Worm (Caenorhabditis elegans) whole organism, late embryonic: Measurements from ENCODE around the gene C04G6.2.
"Not testable (repeated sequence)": the region's sequence is repeated elsewhere in the genome, so short reads cannot be mapped to it uniquely, and the experiment has no call there.

Source experiments
- C08G9.2 ChIP-seq: sonication (generic microtip); optimal IDR thresholded peaks from 2 replicates; lab custom pipeline; 2016; ENCODE audit warnings: mild to moderate bottlenecking, missing genetic modification characterization, moderate library complexity, missing compliant biosample characterization
- C38D4.7 ChIP-seq: fragments of 200-800 bp; sonication (Bioruptor generic); optimal IDR thresholded peaks from 2 replicates; lab custom pipeline; 2018; ENCODE audit warnings: mild to moderate bottlenecking, missing genetic modification characterization, moderate library complexity, missing compliant biosample characterization
- F13H6.1 ChIP-seq: sonication (generic microtip); optimal IDR thresholded peaks from 2 replicates; lab custom pipeline; 2016; ENCODE audit warnings: missing genetic modification characterization, missing compliant biosample characterization
- K02D7.2 ChIP-seq: sonication (generic microtip); optimal IDR thresholded peaks from 2 replicates; lab custom pipeline; 2017; ENCODE audit warnings: mild to moderate bottlenecking, missing genetic modification characterization, missing compliant biosample characterization
- ceh-18 ChIP-seq: sonication (generic microtip); optimal IDR thresholded peaks from 2 replicates; lab custom pipeline; 2016; ENCODE audit warnings: missing genetic modification characterization, missing compliant biosample characterization
- ceh-22 ChIP-seq: sonication (generic microtip); optimal IDR thresholded peaks from 2 replicates; lab custom pipeline; 2017; ENCODE audit warnings: missing biosample characterization, missing genetic modification characterization
- ceh-24 ChIP-seq: sonication (generic microtip); optimal IDR thresholded peaks from 2 replicates; lab custom pipeline; 2016; ENCODE audit warnings: mild to moderate bottlenecking, missing genetic modification characterization, missing compliant biosample characterization
- ceh-30 ChIP-seq: fragments of 150-350 bp; optimal IDR thresholded peaks from 2 replicates; lab custom pipeline; 2014; ENCODE audit warnings: missing biosample characterization, missing genetic modification characterization
- ceh-31 ChIP-seq: sonication (generic microtip); optimal IDR thresholded peaks from 2 replicates; lab custom pipeline; 2016; ENCODE audit warnings: missing genetic modification characterization, missing compliant biosample characterization
- ceh-34 ChIP-seq: sonication (generic microtip); optimal IDR thresholded peaks from 2 replicates; lab custom pipeline; 2016; ENCODE audit warnings: mild to moderate bottlenecking, missing genetic modification characterization, missing compliant biosample characterization
- ceh-45 ChIP-seq: fragments of 200-800 bp; sonication (Bioruptor generic); IDR thresholded peaks from 2 replicates; pipeline ENCODE4 v1.3.6; 2022; ENCODE audit warnings: missing genetic modification reagents, missing genetic modification characterization, missing compliant biosample characterization
- ceh-48 ChIP-seq: sonication (generic microtip); optimal IDR thresholded peaks from 2 replicates; lab custom pipeline; 2016; ENCODE audit warnings: missing genetic modification characterization, inconsistent platforms, missing compliant biosample characterization
- che-1 ChIP-seq: sonication (generic microtip); optimal IDR thresholded peaks from 2 replicates; lab custom pipeline; 2016; ENCODE audit warnings: mild to moderate bottlenecking, missing genetic modification characterization, missing compliant biosample characterization
- dmd-4 ChIP-seq: sonication (generic microtip); optimal IDR thresholded peaks from 2 replicates; lab custom pipeline; 2016; ENCODE audit warnings: borderline replicate concordance, missing genetic modification characterization, missing compliant biosample characterization
- dve-1 ChIP-seq: sonication (generic microtip); optimal IDR thresholded peaks from 2 replicates; lab custom pipeline; 2017; ENCODE audit warnings: antibody characterized with exemption, mild to moderate bottlenecking, missing genetic modification characterization, missing compliant biosample characterization
- elt-2 ChIP-seq: sonication (generic microtip); optimal IDR thresholded peaks from 2 replicates; lab custom pipeline; 2016; ENCODE audit warnings: missing genetic modification reagents, missing genetic modification characterization, missing compliant biosample characterization
- ets-4 ChIP-seq: sonication (generic microtip); optimal IDR thresholded peaks from 2 replicates; lab custom pipeline; 2016; ENCODE audit warnings: missing genetic modification characterization, missing compliant biosample characterization
- fkh-10 ChIP-seq: fragments of 150-350 bp; optimal IDR thresholded peaks from 2 replicates; lab custom pipeline; 2014; ENCODE audit warnings: missing biosample characterization, missing genetic modification reagents, missing genetic modification characterization
- hlh-13 ChIP-seq: fragments of 200-800 bp; sonication (Bioruptor generic); optimal IDR thresholded peaks from 2 replicates; lab custom pipeline; 2018; ENCODE audit warnings: mild to moderate bottlenecking, missing genetic modification characterization, missing compliant biosample characterization
- hlh-15 ChIP-seq: sonication (generic microtip); optimal IDR thresholded peaks from 2 replicates; lab custom pipeline; 2016; ENCODE audit warnings: missing genetic modification characterization, missing compliant biosample characterization
- hlh-30 ChIP-seq: sonication (generic microtip); optimal IDR thresholded peaks from 2 replicates; lab custom pipeline; 2017; ENCODE audit warnings: antibody characterized with exemption, missing genetic modification characterization, missing compliant biosample characterization; ENCODE audit not compliant: insufficient read depth
- lim-6 ChIP-seq: sonication (generic microtip); optimal IDR thresholded peaks from 2 replicates; lab custom pipeline; 2016; ENCODE audit warnings: missing genetic modification characterization, missing compliant biosample characterization
- nfya-1 ChIP-seq: sonication (generic microtip); optimal IDR thresholded peaks from 2 replicates; lab custom pipeline; 2017; ENCODE audit warnings: missing genetic modification characterization, mild to moderate bottlenecking, missing compliant biosample characterization, antibody characterized with exemption, moderate library complexity
- nhr-232 ChIP-seq: sonication (generic microtip); optimal IDR thresholded peaks from 2 replicates; lab custom pipeline; 2016; ENCODE audit warnings: missing genetic modification characterization, missing compliant biosample characterization
- odd-2 ChIP-seq: sonication (generic microtip); optimal IDR thresholded peaks from 2 replicates; lab custom pipeline; 2017; ENCODE audit warnings: antibody characterized with exemption, mild to moderate bottlenecking, missing genetic modification characterization, missing compliant biosample characterization
- pat-9 ChIP-seq: fragments of 200-800 bp; sonication (Bioruptor generic); optimal IDR thresholded peaks from 2 replicates; lab custom pipeline; 2018; ENCODE audit warnings: mild to moderate bottlenecking, missing genetic modification characterization, moderate library complexity, missing compliant biosample characterization
- sdc-2 ChIP-seq: sonication (generic microtip); optimal IDR thresholded peaks from 2 replicates; lab custom pipeline; 2016; ENCODE audit warnings: missing genotype, missing genetic modification characterization, missing compliant biosample characterization
- sox-2 ChIP-seq: fragments of 200-800 bp; sonication (Bioruptor generic); IDR thresholded peaks from 2 replicates; pipeline ENCODE4 v1.3.6; 2022; ENCODE audit warnings: missing genetic modification reagents, missing genetic modification characterization, missing compliant biosample characterization
- sox-4 ChIP-seq: sonication (generic microtip); optimal IDR thresholded peaks from 2 replicates; lab custom pipeline; 2017; ENCODE audit warnings: mild to moderate bottlenecking, missing genetic modification characterization, inconsistent platforms, missing compliant biosample characterization
- syd-9 ChIP-seq: sonication (generic microtip); optimal IDR thresholded peaks from 2 replicates; lab custom pipeline; 2016; ENCODE audit warnings: mild to moderate bottlenecking, missing genetic modification characterization, moderate library complexity, missing compliant biosample characterization
- tbx-2 ChIP-seq: sonication (generic microtip); optimal IDR thresholded peaks from 2 replicates; lab custom pipeline; 2016; ENCODE audit warnings: missing genetic modification characterization, missing compliant biosample characterization
- tbx-7 ChIP-seq: sonication (generic microtip); optimal IDR thresholded peaks from 2 replicates; lab custom pipeline; 2016; ENCODE audit warnings: missing genotype, missing genetic modification characterization, missing compliant biosample characterization
- unc-3 ChIP-seq, 2 experiments: fragments of 200-800 bp in 1 of 2; sonication (Bioruptor generic) in 1 of 2; sonication (generic microtip) in 1 of 2; conservative IDR thresholded peaks in 1 of 2; optimal IDR thresholded peaks in 1 of 2; 2 replicates each; pipeline versions ENCODE4 v1.3.6 to Lab custom; 2016 to 2022; ENCODE audit warnings: missing compliant biosample characterization in 2 of 2, missing genetic modification characterization in 2 of 2, missing genetic modification reagents in 1 of 2
- unc-55 ChIP-seq: sonication (generic microtip); optimal IDR thresholded peaks from 2 replicates; lab custom pipeline; 2017; ENCODE audit warnings: missing biosample characterization, missing genetic modification reagents, missing genetic modification characterization
- ztf-16 ChIP-seq: sonication (generic microtip); optimal IDR thresholded peaks from 2 replicates; lab custom pipeline; 2017; ENCODE audit warnings: missing genetic modification characterization, missing compliant biosample characterization

C04G6.2 gene

DNA sequence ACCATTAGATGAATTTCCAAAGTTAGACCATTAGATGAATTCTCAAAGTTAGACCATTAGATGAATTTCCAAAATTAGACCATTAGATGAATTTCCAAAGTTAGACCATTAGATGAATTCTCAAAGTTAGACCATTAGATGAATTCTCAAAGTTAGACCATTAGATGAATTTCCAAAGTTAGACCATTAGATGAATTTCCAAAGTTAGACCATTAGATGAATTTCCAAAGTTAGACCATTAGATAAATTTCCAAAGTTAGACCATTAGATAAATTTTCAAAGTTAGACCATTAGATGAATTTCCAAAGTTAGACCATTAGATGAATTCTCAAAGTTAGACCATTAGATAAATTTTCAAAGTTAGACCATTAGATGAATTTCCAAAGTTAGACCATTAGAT, 4.4 kb downstream of the C04G6.2 start:
- TF ChIP-seq ceh-45 (GFP tag; lab: Robert Waterston, UW) (peak; percentile 92), unc-3 (GFP tag; conservative IDR thresholded peaks at IDR 0.05; lab: Robert Waterston, UW) (peak; percentile 88), sox-2 (peak; percentile 96), hlh-13 (GFP tag; lab: Kevin White, UChicago) (peak; percentile 40)
- not testable (repeated sequence) for TF ChIP-seq unc-3 (tag; optimal IDR thresholded peaks at IDR 0.05; lab: Kevin White, UChicago)

DNA sequence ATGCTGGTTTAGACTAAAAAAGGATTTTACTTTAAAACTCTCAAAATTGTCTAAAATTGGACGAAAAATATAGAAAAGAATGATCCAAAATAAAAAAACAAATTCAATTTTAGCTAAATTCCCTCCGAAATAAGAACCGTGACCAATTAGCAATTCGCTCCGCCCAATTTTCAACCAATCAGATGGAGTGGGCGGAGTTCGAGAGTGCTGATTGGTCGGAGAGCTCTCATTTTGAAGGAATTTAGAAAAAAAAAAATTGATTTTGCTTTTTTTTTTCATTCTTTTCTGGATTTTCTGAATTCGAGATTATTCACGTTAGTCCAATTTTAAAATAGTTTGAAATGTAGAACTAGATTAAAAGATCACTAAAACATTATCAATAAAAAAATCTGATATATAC, 6.0 kb downstream of the C04G6.2 start:
- TF ChIP-seq ceh-31 (tag; lab: Kevin White, UChicago) (no peak), ceh-24 (tag; lab: Kevin White, UChicago) (no peak), tbx-2 (tag; lab: Kevin White, UChicago) (no peak), ceh-18 (no peak), nfya-1 (tag; lab: Kevin White, UChicago) (peak; percentile 77)

DNA sequence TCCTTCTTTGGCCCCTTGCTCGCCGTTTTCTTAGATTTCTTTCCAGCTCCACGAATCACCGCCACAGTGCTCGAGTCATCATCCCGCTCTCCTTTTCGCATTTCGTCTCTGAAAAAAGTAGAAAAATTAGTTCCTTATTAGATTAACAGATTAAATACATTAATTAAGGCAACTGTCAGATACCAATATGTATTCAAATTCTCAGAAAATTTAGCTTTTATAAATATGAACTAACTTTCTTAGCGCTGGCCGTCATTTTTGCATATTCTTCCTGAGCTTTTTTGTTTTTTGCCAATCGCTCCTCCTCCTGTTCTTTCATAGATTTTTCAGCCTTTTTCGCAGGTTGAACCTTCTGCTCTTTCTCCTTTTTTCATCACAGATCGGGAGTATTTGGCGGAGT, 6.6 kb downstream of the C04G6.2 start, which contains the start of gene C04G6.6:
Gene C04G6.6, minus strand, starts transcription at position 101 of the 400 bp plus-strand sequence.
- TF ChIP-seq F13H6.1 (tag; lab: Kevin White, UChicago) (no peak), ets-4 (no peak), ztf-16 (no peak), C08G9.2 (no peak), hlh-30 (tag; lab: Kevin White, UChicago) (no peak), syd-9 (tag; lab: Kevin White, UChicago) (no peak), dmd-4 (no peak), ceh-45 (GFP tag; lab: Robert Waterston, UW) (no peak), odd-2 (no peak), lim-6 (tag; lab: Kevin White, UChicago) (no peak), ceh-30 (tag; lab: Kevin White, UChicago) (no peak), K02D7.2 (tag; lab: Kevin White, UChicago) (no peak), nhr-232 (tag; lab: Kevin White, UChicago) (no peak), elt-2 (tag; lab: Kevin White, UChicago) (no peak), ceh-34 (tag; lab: Kevin White, UChicago) (no peak), dve-1 (tag; lab: Kevin White, UChicago) (no peak), ceh-48 (tag; lab: Kevin White, UChicago) (no peak)

DNA sequence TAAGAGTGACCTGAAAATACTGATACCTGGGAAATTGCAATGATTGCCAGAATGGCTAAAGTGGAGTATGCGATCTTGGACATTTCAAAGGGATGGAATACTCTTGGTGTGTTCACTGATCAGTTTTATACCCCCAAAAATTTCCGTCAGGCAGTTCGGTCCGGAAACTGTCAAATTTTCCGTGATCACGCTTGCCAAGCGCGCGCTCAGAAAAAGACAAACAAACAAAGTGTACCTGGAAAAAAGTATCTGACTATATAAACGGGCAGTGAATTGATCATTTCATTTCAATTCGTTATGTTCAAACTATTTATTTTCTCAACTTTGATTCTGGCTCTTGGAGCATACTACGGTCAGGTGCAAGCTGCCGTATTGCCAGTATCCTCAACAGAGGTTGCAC, 8.7 kb downstream of the C04G6.2 start, which contains the start of the genes idpb-3 and idpb-1:
Gene idpb-3, minus strand, starts transcription at position 101 of the 400 bp plus-strand sequence.
Gene idpb-1, plus strand, starts transcription at position 284 of the 400 bp plus-strand sequence.
- TF ChIP-seq unc-55 (GFP tag; lab: Kevin White, UChicago) (no peak), odd-2 (no peak), ceh-24 (tag; lab: Kevin White, UChicago) (no peak), che-1 (tag; lab: Kevin White, UChicago) (no peak), C38D4.7 (GFP tag; lab: Kevin White, UChicago) (no peak), ceh-48 (tag; lab: Kevin White, UChicago) (no peak), ceh-34 (tag; lab: Kevin White, UChicago) (no peak), fkh-10 (no peak), hlh-15 (tag; lab: Kevin White, UChicago) (no peak), pat-9 (tag; lab: Kevin White, UChicago) (no peak), sdc-2 (tag; lab: Kevin White, UChicago) (no peak), sox-4 (no peak), tbx-7 (tag; lab: Kevin White, UChicago) (no peak), ceh-22 (no peak)
